Fruit fly (Drosophila melanogaster) whole organism, embryonic: ENCODE results near the gene shd.

Experiments
- Aef1 ChIP-seq: fragments of 200-800 bp; sonication (Bioruptor generic); IDR thresholded peaks from 3 replicates; pipeline ENCODE4 v1.3.6; 2022; ENCODE audit warnings: missing biosample characterization, missing genetic modification characterization
- CG11247 ChIP-seq: fragments of 200-800 bp; sonication (Bioruptor generic); IDR thresholded peaks from 2 replicates; pipeline ENCODE4 v1.3.6; 2022; ENCODE audit warnings: missing biosample characterization, missing genetic modification characterization
- CG12299 ChIP-seq: fragments of 200-800 bp; sonication (Bioruptor generic); optimal IDR thresholded peaks from 2 replicates; lab custom pipeline; 2018; ENCODE audit warnings: missing biosample characterization, mild to moderate bottlenecking, missing genetic modification characterization
- CG14965 ChIP-seq: fragments of 200-800 bp; sonication (Bioruptor generic); optimal IDR thresholded peaks from 2 replicates; lab custom pipeline; 2016; ENCODE audit warnings: missing biosample characterization, missing genetic modification characterization, borderline replicate concordance
- CG15269 ChIP-seq: fragments of 200-800 bp; sonication (Bioruptor generic); optimal IDR thresholded peaks from 2 replicates; lab custom pipeline; 2018; ENCODE audit warnings: missing biosample characterization, mild to moderate bottlenecking, missing genetic modification characterization, moderate library complexity
- CG16779 ChIP-seq: fragments of 200-800 bp; sonication (Bioruptor generic); IDR thresholded peaks from 2 replicates; pipeline ENCODE4 v1.3.6; 2022; ENCODE audit warnings: missing biosample characterization, missing genetic modification characterization
- CG16815 ChIP-seq: fragments of 200-800 bp; sonication (Bioruptor generic); optimal IDR thresholded peaks from 3 replicates; lab custom pipeline; 2017; ENCODE audit warnings: missing biosample characterization, mild to moderate bottlenecking, missing genetic modification characterization
- CG30020 ChIP-seq: fragments of 200-800 bp; optimal IDR thresholded peaks from 2 replicates; lab custom pipeline; 2019; ENCODE audit warnings: missing biosample characterization, mild to moderate bottlenecking, missing genetic modification characterization, moderate library complexity
- CG32767 ChIP-seq: fragments of 200-800 bp; sonication (Bioruptor generic); IDR thresholded peaks from 2 replicates; pipeline ENCODE4 v1.3.6; 2022; ENCODE audit warnings: missing biosample characterization, missing genetic modification characterization
- CG3995 ChIP-seq: fragments of 200-800 bp; sonication (Bioruptor generic); optimal IDR thresholded peaks from 3 replicates; lab custom pipeline; 2016; ENCODE audit warnings: missing biosample characterization, missing genetic modification characterization
- CG6683 ChIP-seq: fragments of 200-800 bp; sonication (Bioruptor generic); optimal IDR thresholded peaks from 2 replicates; lab custom pipeline; 2017; ENCODE audit warnings: missing biosample characterization, mild to moderate bottlenecking, missing genetic modification characterization, missing genetic modification reagents
- CG8924 ChIP-seq: fragments of 200-800 bp; optimal IDR thresholded peaks from 3 replicates; lab custom pipeline; 2019; ENCODE audit warnings: missing biosample characterization, mild to moderate bottlenecking, missing genetic modification characterization, moderate library complexity
- CkIIα-i1 ChIP-seq: fragments of 200-800 bp; sonication (Bioruptor generic); IDR thresholded peaks from 2 replicates; pipeline ENCODE4 v1.3.6; 2022; ENCODE audit warnings: missing biosample characterization, missing genetic modification characterization
- GATAe ChIP-seq: fragments of 200-800 bp; sonication (Bioruptor generic); conservative IDR thresholded peaks from 2 replicates; pipeline ENCODE4 v1.3.6; 2022; ENCODE audit warnings: missing biosample characterization, missing genetic modification characterization
- Hey ChIP-seq: fragments of 200-800 bp; sonication (Bioruptor generic); optimal IDR thresholded peaks from 3 replicates; lab custom pipeline; 2018; ENCODE audit warnings: missing biosample characterization, mild to moderate bottlenecking, missing genetic modification characterization
- Hr78 ChIP-seq, 2 experiments: fragments of 200-800 bp in 1 of 2; fragments of >200 bp in 1 of 2; sonication (Bioruptor generic) in 1 of 2; optimal IDR thresholded peaks; 2 replicates each; lab custom pipeline; 2017 to 2019; ENCODE audit warnings: missing biosample characterization in 2 of 2, missing genetic modification characterization in 2 of 2, mild to moderate bottlenecking in 1 of 2, moderate library complexity in 1 of 2
- Kr ChIP-seq: fragments of 200-800 bp; sonication (Bioruptor generic); optimal IDR thresholded peaks from 2 replicates; lab custom pipeline; 2017; ENCODE audit warnings: missing biosample characterization, mild to moderate bottlenecking, missing genetic modification characterization
- MESR4 ChIP-seq: fragments of 200-800 bp; sonication (Bioruptor generic); optimal IDR thresholded peaks from 2 replicates; lab custom pipeline; 2018; ENCODE audit warnings: missing biosample characterization, mild to moderate bottlenecking, missing genetic modification characterization, moderate library complexity
- NC2β ChIP-seq: fragments of 200-800 bp; sonication (Bioruptor generic); optimal IDR thresholded peaks from 2 replicates; lab custom pipeline; 2016; ENCODE audit warnings: missing biosample characterization, missing genetic modification characterization
- Neu2 ChIP-seq: fragments of 200-800 bp; sonication (Bioruptor generic); optimal IDR thresholded peaks from 3 replicates; lab custom pipeline; 2016; ENCODE audit warnings: missing biosample characterization, missing genetic modification characterization, borderline replicate concordance
- Scr ChIP-seq: fragments of 200-800 bp; sonication (Bioruptor generic); IDR thresholded peaks from 2 replicates; pipeline ENCODE4 v1.3.6; 2022; ENCODE audit warnings: missing biosample characterization, missing genetic modification characterization; ENCODE audit not compliant: partially characterized antibody
- Ssrp ChIP-seq: fragments of 200-800 bp; sonication (Bioruptor generic); optimal IDR thresholded peaks from 2 replicates; lab custom pipeline; 2018; ENCODE audit warnings: missing biosample characterization, mild to moderate bottlenecking, missing genetic modification characterization, moderate library complexity
- TFAM ChIP-seq: fragments of 200-800 bp; sonication (Bioruptor generic); optimal IDR thresholded peaks from 2 replicates; lab custom pipeline; 2017; ENCODE audit warnings: missing biosample characterization, missing genetic modification characterization, inconsistent platforms
- Vsx1 ChIP-seq: fragments of 200-800 bp; sonication (Bioruptor generic); optimal IDR thresholded peaks from 2 replicates; lab custom pipeline; 2017; ENCODE audit warnings: missing biosample characterization, mild to moderate bottlenecking, missing genetic modification characterization, missing genetic modification reagents
- aop ChIP-seq: fragments of 200-800 bp; sonication (Bioruptor generic); IDR thresholded peaks from 2 replicates; pipeline ENCODE4 v1.3.6; 2022; ENCODE audit warnings: missing biosample characterization, missing genetic modification characterization
- ap ChIP-seq: fragments of 200-800 bp; sonication (Bioruptor generic); IDR thresholded peaks from 2 replicates; pipeline ENCODE4 v1.3.6; 2022; ENCODE audit warnings: missing biosample characterization, missing genetic modification characterization
- cad ChIP-seq: fragments of >200 bp; optimal IDR thresholded peaks from 2 replicates; lab custom pipeline; 2017; ENCODE audit warnings: missing biosample characterization, missing genetic modification characterization
- chinmo ChIP-seq: fragments of 200-800 bp; sonication (Bioruptor generic); IDR thresholded peaks from 4 replicates; pipeline ENCODE4 v1.3.6; 2022; ENCODE audit warnings: missing biosample characterization, missing genetic modification characterization; ENCODE audit not compliant: partially characterized antibody
- eve ChIP-seq, 2 experiments: fragments of >200 bp; optimal IDR thresholded peaks; 2 replicates each; lab custom pipeline; 2017; ENCODE audit warnings: missing biosample characterization in 2 of 2, missing genetic modification characterization in 2 of 2
- fd3F ChIP-seq: fragments of 200-800 bp; sonication (Bioruptor generic); optimal IDR thresholded peaks from 2 replicates; lab custom pipeline; 2018; ENCODE audit warnings: missing biosample characterization, mild to moderate bottlenecking, missing genetic modification characterization, moderate library complexity
- gfzf ChIP-seq: fragments of 200-800 bp; sonication (Bioruptor generic); optimal IDR thresholded peaks from 2 replicates; lab custom pipeline; 2016; ENCODE audit warnings: missing biosample characterization, mild to moderate bottlenecking, missing genetic modification characterization, moderate library complexity
- grn ChIP-seq: fragments of 200-800 bp; sonication (Bioruptor generic); optimal IDR thresholded peaks from 3 replicates; lab custom pipeline; 2017; ENCODE audit warnings: missing biosample characterization, missing genetic modification characterization
- h ChIP-seq: fragments of >200 bp; optimal IDR thresholded peaks from 2 replicates; lab custom pipeline; 2017
- ham ChIP-seq: fragments of 200-800 bp; sonication (Bioruptor generic); IDR thresholded peaks from 2 replicates; pipeline ENCODE4 v1.3.6; 2022; ENCODE audit warnings: missing biosample characterization, missing genetic modification characterization
- inv ChIP-seq: fragments of 200-800 bp; sonication (Bioruptor generic); IDR thresholded peaks from 2 replicates; pipeline ENCODE4 v1.3.6; 2022; ENCODE audit warnings: missing biosample characterization, missing genetic modification characterization; ENCODE audit not compliant: partially characterized antibody
- ken ChIP-seq: fragments of 200-800 bp; sonication (Bioruptor generic); IDR thresholded peaks from 3 replicates; pipeline ENCODE4 v1.3.6; 2022; ENCODE audit warnings: missing biosample characterization, missing genetic modification characterization
- lov ChIP-seq, 2 experiments: fragments of 200-800 bp in 1 of 2; fragments of >200 bp in 1 of 2; sonication (Bioruptor generic) in 1 of 2; IDR thresholded peaks in 1 of 2; optimal IDR thresholded peaks in 1 of 2; 2 replicates in 1 of 2; 3 replicates in 1 of 2; pipeline versions ENCODE4 v1.3.6 to Lab custom; 2017 to 2022; ENCODE audit warnings: missing biosample characterization in 1 of 2, missing genetic modification characterization in 1 of 2
- maf-S ChIP-seq: fragments of 200-800 bp; sonication (Bioruptor generic); optimal IDR thresholded peaks from 2 replicates; lab custom pipeline; 2016; ENCODE audit warnings: missing biosample characterization, missing genetic modification characterization
- mam ChIP-seq: fragments of 200-800 bp; sonication (Bioruptor generic); optimal IDR thresholded peaks from 3 replicates; lab custom pipeline; 2016; ENCODE audit warnings: missing biosample characterization, missing genetic modification characterization
- nau ChIP-seq: fragments of 200-800 bp; sonication (Bioruptor generic); optimal IDR thresholded peaks from 3 replicates; lab custom pipeline; 2017; ENCODE audit warnings: missing biosample characterization, mild to moderate bottlenecking, missing genetic modification characterization, missing genetic modification reagents
- prd ChIP-seq, 3 experiments: fragments of >200 bp in 2 of 3; fragments of 200-800 bp in 1 of 3; sonication (Bioruptor generic) in 1 of 3; optimal IDR thresholded peaks in 2 of 3; IDR thresholded peaks in 1 of 3; 2 replicates in 2 of 3; 3 replicates in 1 of 3; pipeline versions ENCODE4 v1.3.6 to Lab custom; 2017 to 2022; ENCODE audit warnings: missing biosample characterization in 1 of 3, missing genetic modification characterization in 1 of 3
- pzg ChIP-seq: fragments of 200-800 bp; sonication (Bioruptor generic); optimal IDR thresholded peaks from 3 replicates; lab custom pipeline; 2018; ENCODE audit warnings: missing biosample characterization, mild to moderate bottlenecking, missing genetic modification characterization, moderate library complexity
- sens-2 ChIP-seq: fragments of 200-800 bp; sonication (Bioruptor generic); IDR thresholded peaks from 2 replicates; pipeline ENCODE4 v1.3.6; 2022; ENCODE audit warnings: missing biosample characterization, missing genetic modification characterization
- trh ChIP-seq: fragments of 200-800 bp; sonication (Bioruptor generic); optimal IDR thresholded peaks from 2 replicates; lab custom pipeline; 2016; ENCODE audit warnings: missing biosample characterization, missing genetic modification characterization
- tup ChIP-seq: fragments of 200-800 bp; sonication (Bioruptor generic); optimal IDR thresholded peaks from 2 replicates; lab custom pipeline; 2016; ENCODE audit warnings: missing biosample characterization, mild to moderate bottlenecking, missing genetic modification characterization, moderate library complexity
- unpg ChIP-seq: fragments of 200-800 bp; sonication (Bioruptor generic); optimal IDR thresholded peaks from 3 replicates; lab custom pipeline; 2018; ENCODE audit warnings: missing biosample characterization, mild to moderate bottlenecking, missing genetic modification characterization, moderate library complexity
- vnd ChIP-seq: fragments of 200-800 bp; sonication (Bioruptor generic); IDR thresholded peaks from 3 replicates; pipeline ENCODE4 v1.3.6; 2022; ENCODE audit warnings: missing biosample characterization, missing genetic modification characterization; ENCODE audit not compliant: partially characterized antibody
- wdn ChIP-seq: fragments of 200-800 bp; sonication (Bioruptor generic); IDR thresholded peaks from 2 replicates; pipeline ENCODE4 v1.3.6; 2022; ENCODE audit warnings: missing biosample characterization, missing genetic modification characterization
- yki ChIP-seq: fragments of >200 bp; optimal IDR thresholded peaks from 3 replicates; lab custom pipeline; 2018

The shd gene

DNA sequence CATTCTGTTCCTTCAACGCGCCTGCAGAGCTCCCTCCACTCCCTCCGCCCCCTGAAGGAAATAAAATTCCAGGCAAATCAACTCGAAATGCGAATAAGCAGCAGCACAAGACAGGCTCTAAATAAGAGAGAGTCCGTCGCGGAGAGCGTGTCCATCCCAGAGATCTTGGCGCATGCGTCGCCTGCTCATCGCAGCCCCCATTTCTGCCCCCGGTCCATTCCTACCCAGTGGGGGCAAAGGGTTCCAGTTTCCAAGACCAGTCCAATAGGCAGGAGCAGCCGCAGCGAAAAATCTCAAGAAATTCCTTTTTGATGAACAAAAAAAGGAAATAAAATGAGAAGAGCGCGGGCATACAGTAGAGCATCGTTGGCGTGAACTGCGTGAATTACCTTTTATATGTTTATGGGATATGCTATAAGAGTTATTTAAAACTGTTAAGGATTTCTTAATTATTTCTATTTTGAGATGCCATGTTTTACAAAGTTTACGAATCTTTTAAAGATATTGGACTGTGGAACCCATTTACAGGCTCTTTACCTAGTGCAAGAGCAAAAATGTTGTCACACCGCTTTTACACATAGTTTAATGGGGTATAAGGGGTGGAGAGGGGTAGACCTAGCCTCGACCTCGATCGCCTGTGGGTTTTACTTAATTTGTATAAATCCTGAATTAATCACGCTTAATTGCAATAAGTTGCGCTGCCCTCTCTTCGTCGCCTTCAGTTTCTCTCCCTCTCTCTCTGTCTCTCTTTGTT, 19.9 kb downstream of the shd start (continued):
- TF ChIP-seq tup (GFP tag; lab: Kevin White, UChicago) (peak; percentile 33), Vsx1 (no peak), Hr78 (GFP tag; optimal IDR thresholded peaks at IDR 0.05; lab: Kevin White, UChicago) (no peak), sens-2 (GFP tag; lab: Robert Waterston, UW) (no peak), yki (peak; percentile 24), Scr (GFP tag; lab: Robert Waterston, UW) (no peak), h (no peak), gfzf (GFP tag; lab: Kevin White, UChicago) (no peak), cad (GFP tag; lab: Kevin White, UChicago) (no peak), ken (GFP tag; lab: Robert Waterston, UW) (peak; percentile 40; the same call in 1 of the 3 replicates), unpg (GFP tag; lab: Kevin White, UChicago) (peak; percentile 34), pzg (no peak), CG30020 (tag; lab: Kevin White, UChicago) (no peak), vnd (GFP tag; lab: Robert Waterston, UW) (no peak), fd3F (GFP tag; lab: Kevin White, UChicago) (no peak), CG32767 (GFP tag; lab: Robert Waterston, UW) (no peak), eve (GFP tag; optimal IDR thresholded peaks at IDR 0.05; lab: Kevin White, UChicago) (no peak), ap (0 out of 2 replicates have a peak, but pooled peaks have one; percentile 17), TFAM (GFP tag; lab: Kevin White, UChicago) (no peak), Neu2 (GFP tag; lab: Kevin White, UChicago) (no peak), CG14965 (GFP tag; lab: Kevin White, UChicago) (peak; percentile 5), inv (no peak), NC2β (GFP tag; lab: Kevin White, UChicago) (no peak), GATAe (no peak), aop (GFP tag; lab: Robert Waterston, UW) (no peak), CG3995 (GFP tag; lab: Kevin White, UChicago) (no peak), Kr (no peak), CG16815 (peak; percentile 5), grn (GFP tag; lab: Kevin White, UChicago) (no peak), CG16779 (no peak), CG6683 (no peak), maf-S (GFP tag; lab: Kevin White, UChicago) (no peak), chinmo (no peak), CG8924 (tag; lab: Kevin White, UChicago) (no peak), CG15269 (tag; lab: Kevin White, UChicago) (peak; percentile 8), mam (no peak), MESR4 (GFP tag; lab: Kevin White, UChicago) (no peak), prd (optimal IDR thresholded peaks at IDR 0.05; lab: Kevin White, UChicago) (no peak), prd (GFP tag; IDR thresholded peaks at IDR 0.05; lab: Robert Waterston, UW) (peak; percentile 70; the same call in 2 of the 3 replicates), CG12299 (tag; lab: Kevin White, UChicago) (no peak), Aef1 (GFP tag; lab: Robert Waterston, UW) (no peak), CkIIα-i1 (GFP tag; lab: Robert Waterston, UW) (no peak), lov (optimal IDR thresholded peaks at IDR 0.05; lab: Kevin White, UChicago) (no peak), lov (GFP tag; IDR thresholded peaks at IDR 0.05; lab: Robert Waterston, UW) (peak; percentile 75; the same call in 1 of the 3 replicates), Ssrp (tag; lab: Kevin White, UChicago) (peak; percentile 35), ham (GFP tag; lab: Robert Waterston, UW) (no peak), CG11247 (no peak), wdn (GFP tag; lab: Robert Waterston, UW) (no peak), nau (GFP tag; lab: Kevin White, UChicago) (no peak), trh (no peak), Hey (tag; lab: Kevin White, UChicago) (no peak)
